Worm (Caenorhabditis elegans) whole organism, L4 larva: ENCODE data around the gene ccz-1.

Experiments used
- D1046.2 ChIP-seq: fragments of 200-800 bp; sonication (Bioruptor generic); IDR thresholded peaks from 2 replicates; pipeline ENCODE4 v1.3.6; 2022; ENCODE audit warnings: missing genetic modification characterization, missing compliant biosample characterization
- F37D6.2 ChIP-seq: sonication (generic microtip); optimal IDR thresholded peaks from 2 replicates; lab custom pipeline; 2016; ENCODE audit warnings: mild to moderate bottlenecking, missing genetic modification characterization, missing compliant biosample characterization
- F44E2.7 ChIP-seq: fragments of 200-800 bp; sonication (Bioruptor generic); IDR thresholded peaks from 2 replicates; pipeline ENCODE4 v2.1.2; 2022; ENCODE audit warnings: missing genetic modification characterization, missing compliant biosample characterization
- R02D3.7 ChIP-seq: fragments of 150-350 bp; sonication (generic microtip); optimal IDR thresholded peaks from 3 replicates; lab custom pipeline; 2014; ENCODE audit warnings: missing biosample characterization, missing genetic modification characterization
- T20F7.1 ChIP-seq: fragments of 200-800 bp; sonication (Bioruptor generic); optimal IDR thresholded peaks from 2 replicates; lab custom pipeline; 2018; ENCODE audit warnings: mild to moderate bottlenecking, missing genetic modification characterization, missing compliant biosample characterization
- Y105C5A.15 ChIP-seq: fragments of 200-800 bp; sonication (Bioruptor generic); IDR thresholded peaks from 2 replicates; pipeline ENCODE4 v1.3.6; 2022; ENCODE audit warnings: missing genetic modification characterization, missing compliant biosample characterization
- Y48G9A.11 ChIP-seq: fragments of 200-800 bp; sonication (Bioruptor generic); IDR thresholded peaks from 2 replicates; pipeline ENCODE4 v1.3.6; 2022; ENCODE audit warnings: missing genetic modification reagents, missing genetic modification characterization, missing compliant biosample characterization
- Y5F2A.4 ChIP-seq: fragments of 200-800 bp; sonication (Bioruptor generic); optimal IDR thresholded peaks from 2 replicates; lab custom pipeline; 2018; ENCODE audit warnings: mild to moderate bottlenecking, missing genetic modification characterization, missing compliant biosample characterization
- ZK546.5 ChIP-seq, 2 experiments: sonication (generic microtip); optimal IDR thresholded peaks; 2 replicates each; lab custom pipeline; 2017; ENCODE audit warnings: missing biosample characterization in 2 of 2, missing genetic modification characterization in 2 of 2
- ama-1 ChIP-seq: fragments of 150-350 bp; optimal IDR thresholded peaks from 2 replicates; lab custom pipeline; 2014; ENCODE audit warnings: inconsistent platforms, mixed read lengths
- arid-1 ChIP-seq: fragments of 200-800 bp; sonication (Bioruptor generic); conservative IDR thresholded peaks from 2 replicates; pipeline ENCODE4 v1.3.6; 2022; ENCODE audit warnings: missing genetic modification reagents, missing genetic modification characterization, missing compliant biosample characterization
- ceh-20 ChIP-seq: fragments of 200-800 bp; sonication (Bioruptor generic); IDR thresholded peaks from 2 replicates; pipeline ENCODE4 v1.3.6; 2022; ENCODE audit warnings: missing genetic modification reagents, missing genetic modification characterization, missing compliant biosample characterization
- cey-2 ChIP-seq: sonication (generic microtip); optimal IDR thresholded peaks from 3 replicates; lab custom pipeline; 2017; ENCODE audit warnings: missing genetic modification characterization, mild to moderate bottlenecking, missing compliant biosample characterization, antibody characterized with exemption, borderline replicate concordance; ENCODE audit not compliant: insufficient read depth
- ctbp-1 ChIP-seq: fragments of 200-800 bp; sonication (Bioruptor generic); IDR thresholded peaks from 2 replicates; pipeline ENCODE4 v1.3.6; 2022; ENCODE audit warnings: missing genetic modification reagents, missing genetic modification characterization, missing compliant biosample characterization
- daf-19 ChIP-seq: fragments of 200-800 bp; sonication (Bioruptor generic); conservative IDR thresholded peaks from 2 replicates; pipeline ENCODE4 v1.3.6; 2022; ENCODE audit warnings: missing genetic modification characterization, missing compliant biosample characterization
- daf-8 ChIP-seq: fragments of 200-800 bp; sonication (Bioruptor generic); IDR thresholded peaks from 2 replicates; pipeline ENCODE4 v1.3.6; 2022; ENCODE audit warnings: missing genetic modification characterization, missing compliant biosample characterization
- dmd-6 ChIP-seq: fragments of 200-800 bp; sonication (Bioruptor generic); IDR thresholded peaks from 2 replicates; pipeline ENCODE4 v1.3.6; 2022; ENCODE audit warnings: missing genetic modification reagents, missing genetic modification characterization, missing compliant biosample characterization
- dmd-8 ChIP-seq: fragments of 200-800 bp; sonication (Bioruptor generic); IDR thresholded peaks from 2 replicates; pipeline ENCODE4 v1.3.6; 2022; ENCODE audit warnings: missing genetic modification characterization, missing compliant biosample characterization
- duxl-1 ChIP-seq: sonication (generic microtip); optimal IDR thresholded peaks from 2 replicates; lab custom pipeline; 2016; ENCODE audit warnings: mild to moderate bottlenecking, missing genetic modification characterization, moderate library complexity, missing compliant biosample characterization; ENCODE audit not compliant: poor library complexity
- fkh-10 ChIP-seq: fragments of 150-350 bp; optimal IDR thresholded peaks from 2 replicates; lab custom pipeline; 2014; ENCODE audit warnings: missing biosample characterization, missing genetic modification reagents, missing genetic modification characterization
- fos-1 ChIP-seq: fragments of 150-350 bp; optimal IDR thresholded peaks from 2 replicates; lab custom pipeline; 2014; ENCODE audit warnings: missing biosample characterization, missing genetic modification characterization
- hlh-30 ChIP-seq: sonication (generic microtip); optimal IDR thresholded peaks from 2 replicates; lab custom pipeline; 2017; ENCODE audit warnings: antibody characterized with exemption, mild to moderate bottlenecking, missing genetic modification characterization, missing compliant biosample characterization; ENCODE audit not compliant: insufficient read depth
- hmg-1.1 ChIP-seq: fragments of 200-800 bp; sonication (Bioruptor generic); IDR thresholded peaks from 2 replicates; pipeline ENCODE4 v1.3.6; 2022; ENCODE audit warnings: missing genetic modification reagents, missing genetic modification characterization, missing compliant biosample characterization
- lin-13 ChIP-seq: fragments of 150-350 bp; optimal IDR thresholded peaks from 2 replicates; lab custom pipeline; 2014; ENCODE audit warnings: missing biosample characterization, missing genetic modification reagents, missing genetic modification characterization
- mdl-1 ChIP-seq, 2 experiments: fragments of 150-350 bp in 1 of 2; sonication (generic microtip) in 1 of 2; optimal IDR thresholded peaks; 2 replicates each; lab custom pipeline; 2014 to 2017; ENCODE audit warnings: missing biosample characterization in 2 of 2, missing genetic modification characterization in 2 of 2
- mep-1 ChIP-seq: fragments of 150-350 bp; sonication (generic microtip); optimal IDR thresholded peaks from 3 replicates; lab custom pipeline; 2014; ENCODE audit warnings: missing biosample characterization, missing genetic modification characterization
- mxl-2 ChIP-seq: fragments of 200-800 bp; sonication (Bioruptor generic); conservative IDR thresholded peaks from 2 replicates; pipeline ENCODE4 v1.3.6; 2022; ENCODE audit warnings: missing genetic modification reagents, missing genetic modification characterization, missing compliant biosample characterization
- nhr-10 ChIP-seq: fragments of 150-350 bp; optimal IDR thresholded peaks from 2 replicates; lab custom pipeline; 2014; ENCODE audit warnings: missing biosample characterization, missing genetic modification characterization
- nhr-11 ChIP-seq: fragments of 150-350 bp; optimal IDR thresholded peaks from 2 replicates; lab custom pipeline; 2014; ENCODE audit warnings: missing biosample characterization, missing genetic modification characterization
- nhr-28 ChIP-seq: fragments of 150-350 bp; optimal IDR thresholded peaks from 2 replicates; lab custom pipeline; 2014; ENCODE audit warnings: missing biosample characterization, missing genetic modification characterization
- nhr-48 ChIP-seq: sonication (generic microtip); optimal IDR thresholded peaks from 2 replicates; lab custom pipeline; 2016; ENCODE audit warnings: mild to moderate bottlenecking, missing genetic modification characterization, missing compliant biosample characterization
- nhr-77 ChIP-seq: fragments of 150-350 bp; optimal IDR thresholded peaks from 2 replicates; lab custom pipeline; 2014; ENCODE audit warnings: missing biosample characterization, missing genetic modification characterization
- pha-4 ChIP-seq, 2 experiments: fragments of 150-350 bp in 1 of 2; fragments of 200-800 bp in 1 of 2; sonication (Bioruptor generic) in 1 of 2; IDR thresholded peaks in 1 of 2; optimal IDR thresholded peaks in 1 of 2; 2 replicates each; pipeline versions ENCODE4 v1.3.6 to Lab custom; 2014 to 2022; ENCODE audit warnings: missing genetic modification characterization in 2 of 2, missing genetic modification reagents in 2 of 2, missing biosample characterization in 1 of 2, missing compliant biosample characterization in 1 of 2
- rbr-2 ChIP-seq: sonication (generic microtip); optimal IDR thresholded peaks from 2 replicates; lab custom pipeline; 2016; ENCODE audit warnings: missing genotype, missing genetic modification characterization, missing compliant biosample characterization
- saeg-2 ChIP-seq: fragments of 200-800 bp; sonication (Bioruptor generic); IDR thresholded peaks from 2 replicates; pipeline ENCODE4 v1.3.6; 2022; ENCODE audit warnings: missing genetic modification reagents, missing genetic modification characterization, missing compliant biosample characterization
- sdz-12 ChIP-seq: fragments of 200-800 bp; sonication (Bioruptor generic); optimal IDR thresholded peaks from 2 replicates; lab custom pipeline; 2018; ENCODE audit warnings: mild to moderate bottlenecking, missing genetic modification characterization, missing compliant biosample characterization
- set-16 ChIP-seq: fragments of 200-800 bp; sonication (Bioruptor generic); IDR thresholded peaks from 2 replicates; pipeline ENCODE4 v1.3.6; 2022; ENCODE audit warnings: missing genetic modification reagents, missing genetic modification characterization, missing compliant biosample characterization
- skn-1 ChIP-seq: fragments of 150-350 bp; optimal IDR thresholded peaks from 2 replicates; lab custom pipeline; 2014; ENCODE audit warnings: missing biosample characterization, missing genetic modification characterization
- spr-3 ChIP-seq: fragments of 200-800 bp; sonication (Bioruptor generic); optimal IDR thresholded peaks from 2 replicates; lab custom pipeline; 2018; ENCODE audit warnings: mild to moderate bottlenecking, missing genetic modification characterization, missing compliant biosample characterization
- tag-97 ChIP-seq: fragments of 200-800 bp; sonication (Bioruptor generic); IDR thresholded peaks from 2 replicates; pipeline ENCODE4 v1.3.6; 2022; ENCODE audit warnings: missing genetic modification characterization, missing compliant biosample characterization
- unc-62 ChIP-seq, 3 experiments: fragments of 150-350 bp in 1 of 3; sonication (generic microtip); optimal IDR thresholded peaks in 2 of 3; peaks in 1 of 3; 1 replicate in 1 of 3; 2 replicates in 2 of 3; lab custom pipeline; 2014 to 2017; ENCODE audit warnings: missing biosample characterization in 3 of 3, missing genetic modification characterization in 3 of 3, missing genetic modification reagents in 3 of 3, missing genotype in 1 of 3
- vab-7 ChIP-seq: fragments of 200-800 bp; sonication (Bioruptor generic); IDR thresholded peaks from 2 replicates; pipeline ENCODE4 v1.3.6; 2022; ENCODE audit warnings: missing genetic modification reagents, missing genetic modification characterization, missing compliant biosample characterization
- zfp-2 ChIP-seq: sonication (generic microtip); optimal IDR thresholded peaks from 2 replicates; lab custom pipeline; 2016; ENCODE audit warnings: mild to moderate bottlenecking, missing genetic modification characterization, missing compliant biosample characterization
- zip-2 ChIP-seq: fragments of 150-350 bp; optimal IDR thresholded peaks from 2 replicates; lab custom pipeline; 2014; ENCODE audit warnings: missing biosample characterization, missing genetic modification characterization

The ccz-1 gene

ce11 chrV:13655202-13655764, 23.4 kb upstream of the ccz-1 start (continued):
- TF ChIP-seq vab-7 (GFP tag; lab: Robert Waterston, UW) (no peak), nhr-48 (peak; percentile 22), rbr-2 (tag; lab: Kevin White, UChicago) (peak; percentile 62), zfp-2 (tag; lab: Kevin White, UChicago) (no peak), cey-2 (tag; lab: Kevin White, UChicago) (no peak), fkh-10 (GFP tag; lab: Kevin White, UChicago) (peak; percentile 78), dmd-8 (GFP tag; lab: Robert Waterston, UW) (0 out of 2 replicates have a peak, but pooled peaks have one; percentile 52)

ce11 chrV:13656346-13657254, 22.1 kb upstream of the ccz-1 start:
- TF ChIP-seq F44E2.7 (no peak), ceh-20 (peak; percentile 57; the same call in 1 of the 2 replicates), vab-7 (GFP tag; lab: Robert Waterston, UW) (no peak), R02D3.7 (tag; lab: Kevin White, UChicago) (no peak), Y105C5A.15 (GFP tag; lab: Robert Waterston, UW) (0 out of 2 replicates have a peak, but pooled peaks have one; percentile 44), spr-3 (GFP tag; lab: Kevin White, UChicago) (peak; percentile 29), unc-62 (GFP tag; optimal IDR thresholded peaks at IDR 0.05 in 1 of 2; lab: Kevin White, UChicago) (peak in 1 of 2 experiments; percentile 92), unc-62 (tag; optimal IDR thresholded peaks at IDR 0.05; lab: Kevin White, UChicago) (no peak), dmd-6 (GFP tag; lab: Robert Waterston, UW) (peak; percentile 86), daf-19 (GFP tag; lab: Robert Waterston, UW) (no peak), mxl-2 (GFP tag; lab: Robert Waterston, UW) (0 out of 2 replicates have a peak, but pooled peaks have one; percentile 7), arid-1 (no peak; the same call in 1 of the 2 replicates), dmd-8 (GFP tag; lab: Robert Waterston, UW) (no peak), sdz-12 (no peak), lin-13 (GFP tag; lab: Kevin White, UChicago) (peak; percentile 77), ctbp-1 (GFP tag; lab: Robert Waterston, UW) (no peak), nhr-10 (tag; lab: Kevin White, UChicago) (peak; percentile 84), daf-8 (no peak), zfp-2 (tag; lab: Kevin White, UChicago) (no peak), Y5F2A.4 (GFP tag; lab: Kevin White, UChicago) (peak; percentile 10), zip-2 (tag; lab: Kevin White, UChicago) (no peak), T20F7.1 (GFP tag; lab: Kevin White, UChicago) (peak; percentile 32), skn-1 (no peak), ZK546.5 (tag; optimal IDR thresholded peaks at IDR 0.05; lab: Kevin White, UChicago) (no peak), F37D6.2 (tag; lab: Kevin White, UChicago) (no peak), Y48G9A.11 (GFP tag; lab: Robert Waterston, UW) (no peak), fos-1 (no peak), ama-1 (lab: Kevin White, UChicago) (peak; percentile 91), nhr-28 (tag; lab: Kevin White, UChicago) (peak; percentile 97), hmg-1.1 (GFP tag; lab: Robert Waterston, UW) (0 out of 2 replicates have a peak, but pooled peaks have one; percentile 24), D1046.2 (GFP tag; lab: Robert Waterston, UW) (no peak), mep-1 (peak; percentile 80), nhr-48 (peak; percentile 89), duxl-1 (peak; percentile 8), tag-97 (GFP tag; lab: Robert Waterston, UW) (no peak), nhr-77 (tag; lab: Kevin White, UChicago) (peak; percentile 66), saeg-2 (peak; percentile 52), set-16 (GFP tag; lab: Robert Waterston, UW) (peak; percentile 28; the same call in 1 of the 2 replicates), hlh-30 (tag; lab: Kevin White, UChicago) (peak; percentile 83), nhr-11 (tag; lab: Kevin White, UChicago) (peak; percentile 3), pha-4 (GFP tag; IDR thresholded peaks at IDR 0.05; lab: Robert Waterston, UW) (peak; percentile 14), pha-4 (tag; optimal IDR thresholded peaks at IDR 0.05; lab: Kevin White, UChicago) (no peak), mdl-1 (tag; optimal IDR thresholded peaks at IDR 0.05; lab: Kevin White, UChicago) (peak; percentile 72 to 93)
